Fruit fly (Drosophila melanogaster) whole organism, embryonic: ENCODE measurements around the gene CG14424.

Experiments
- ATbp ChIP-seq: fragments of 200-800 bp; sonication (Bioruptor generic); optimal IDR thresholded peaks from 2 replicates; lab custom pipeline; 2017; ENCODE audit warnings: missing biosample characterization, mild to moderate bottlenecking, missing genetic modification characterization, missing genetic modification reagents
- CG11504 ChIP-seq: fragments of 200-800 bp; sonication (Bioruptor generic); optimal IDR thresholded peaks from 3 replicates; lab custom pipeline; 2019; ENCODE audit warnings: missing biosample characterization, mild to moderate bottlenecking, missing genetic modification characterization, moderate library complexity
- CG12942 ChIP-seq: fragments of 200-800 bp; sonication (Bioruptor generic); optimal IDR thresholded peaks from 3 replicates; lab custom pipeline; 2016; ENCODE audit warnings: missing biosample characterization, missing genetic modification characterization
- CG13424 ChIP-seq: fragments of 200-800 bp; sonication (Bioruptor generic); optimal IDR thresholded peaks from 2 replicates; lab custom pipeline; 2019; ENCODE audit warnings: missing biosample characterization, mild to moderate bottlenecking, missing genetic modification characterization, moderate library complexity
- CG15269 ChIP-seq: fragments of 200-800 bp; sonication (Bioruptor generic); optimal IDR thresholded peaks from 2 replicates; lab custom pipeline; 2018; ENCODE audit warnings: missing biosample characterization, mild to moderate bottlenecking, missing genetic modification characterization, moderate library complexity
- CG17328 ChIP-seq: fragments of 200-800 bp; sonication (Bioruptor generic); IDR thresholded peaks from 2 replicates; pipeline ENCODE4 v1.3.6; 2022; ENCODE audit warnings: missing biosample characterization, missing genetic modification characterization
- CG17568 ChIP-seq: fragments of 200-800 bp; sonication (Bioruptor generic); optimal IDR thresholded peaks from 2 replicates; lab custom pipeline; 2018; ENCODE audit warnings: missing biosample characterization, mild to moderate bottlenecking, missing genetic modification characterization, moderate library complexity
- CG17802 ChIP-seq: fragments of 200-800 bp; sonication (Bioruptor generic); optimal IDR thresholded peaks from 2 replicates; lab custom pipeline; 2018; ENCODE audit warnings: missing biosample characterization, mild to moderate bottlenecking, missing genetic modification characterization, moderate library complexity
- CG18476 ChIP-seq: fragments of 200-800 bp; sonication (Bioruptor generic); optimal IDR thresholded peaks from 2 replicates; lab custom pipeline; 2016; ENCODE audit warnings: missing biosample characterization, mild to moderate bottlenecking, missing genetic modification characterization
- CG18599 ChIP-seq: fragments of 200-800 bp; sonication (Bioruptor generic); optimal IDR thresholded peaks from 3 replicates; lab custom pipeline; 2017; ENCODE audit warnings: missing biosample characterization, missing genetic modification characterization, mild to moderate bottlenecking, moderate library complexity, missing genetic modification reagents
- CG2120 ChIP-seq: fragments of 200-800 bp; sonication (Bioruptor generic); optimal IDR thresholded peaks from 3 replicates; lab custom pipeline; 2016; ENCODE audit warnings: missing biosample characterization, missing genetic modification characterization
- CG2678 ChIP-seq: fragments of 200-800 bp; sonication (Bioruptor generic); optimal IDR thresholded peaks from 3 replicates; lab custom pipeline; 2019; ENCODE audit warnings: missing biosample characterization, mild to moderate bottlenecking, missing genetic modification characterization, moderate library complexity
- CG2712 ChIP-seq: fragments of 200-800 bp; optimal IDR thresholded peaks from 3 replicates; lab custom pipeline; 2019; ENCODE audit warnings: missing biosample characterization, mild to moderate bottlenecking, missing genetic modification characterization, moderate library complexity
- CG32772 ChIP-seq: fragments of 200-800 bp; sonication (Bioruptor generic); IDR thresholded peaks from 2 replicates; pipeline ENCODE4 v1.3.6; 2022; ENCODE audit warnings: missing biosample characterization, missing genetic modification characterization
- CG6689 ChIP-seq: fragments of 200-800 bp; sonication (Bioruptor generic); IDR thresholded peaks from 2 replicates; pipeline ENCODE4 v1.3.6; 2022; ENCODE audit warnings: missing biosample characterization, missing genetic modification characterization
- CG7839 ChIP-seq: fragments of 200-800 bp; sonication (Bioruptor generic); optimal IDR thresholded peaks from 3 replicates; lab custom pipeline; 2018; ENCODE audit warnings: missing biosample characterization, mild to moderate bottlenecking, missing genetic modification characterization, moderate library complexity
- CG7987 ChIP-seq: fragments of 200-800 bp; sonication (Bioruptor generic); optimal IDR thresholded peaks from 2 replicates; lab custom pipeline; 2018; ENCODE audit warnings: missing biosample characterization, mild to moderate bottlenecking, missing genetic modification characterization, moderate library complexity
- CG9437 ChIP-seq: fragments of 200-800 bp; sonication (Bioruptor generic); optimal IDR thresholded peaks from 2 replicates; lab custom pipeline; 2018; ENCODE audit warnings: missing biosample characterization, mild to moderate bottlenecking, missing genetic modification characterization
- D19B ChIP-seq: fragments of 200-800 bp; sonication (Bioruptor generic); optimal IDR thresholded peaks from 2 replicates; lab custom pipeline; 2017; ENCODE audit warnings: missing biosample characterization, mild to moderate bottlenecking, missing genetic modification characterization
- Fer1 ChIP-seq: fragments of 200-800 bp; sonication (Bioruptor generic); optimal IDR thresholded peaks from 2 replicates; lab custom pipeline; 2017; ENCODE audit warnings: missing biosample characterization, mild to moderate bottlenecking, missing genetic modification characterization
- Hand ChIP-seq: fragments of 200-800 bp; sonication (Bioruptor generic); optimal IDR thresholded peaks from 2 replicates; lab custom pipeline; 2017; ENCODE audit warnings: mild to moderate bottlenecking, missing biosample characterization, missing genetic modification reagents, missing genetic modification characterization
- Hmr ChIP-seq: fragments of 200-800 bp; sonication (Bioruptor generic); optimal IDR thresholded peaks from 3 replicates; lab custom pipeline; 2017; ENCODE audit warnings: mild to moderate bottlenecking, missing biosample characterization, missing genetic modification reagents, missing genetic modification characterization
- Hsf ChIP-seq: fragments of 200-800 bp; sonication (Bioruptor generic); optimal IDR thresholded peaks from 3 replicates; lab custom pipeline; 2016; ENCODE audit warnings: missing biosample characterization, missing genetic modification characterization
- Med ChIP-seq: fragments of 200-800 bp; sonication (Bioruptor generic); peaks from one replicate; lab custom pipeline; 2016; ENCODE audit warnings: missing biosample characterization, missing genetic modification characterization, mild to moderate bottlenecking, inconsistent platforms, moderate library complexity
- Meics ChIP-seq: fragments of 200-800 bp; sonication (Bioruptor generic); optimal IDR thresholded peaks from 2 replicates; lab custom pipeline; 2017; ENCODE audit warnings: missing biosample characterization, mild to moderate bottlenecking, missing genetic modification characterization
- Oaz ChIP-seq: fragments of 200-800 bp; sonication (Bioruptor generic); IDR thresholded peaks from 2 replicates; pipeline ENCODE4 v1.3.6; 2022; ENCODE audit warnings: missing biosample characterization, missing genetic modification characterization
- Oli ChIP-seq: fragments of 200-800 bp; sonication (Bioruptor generic); optimal IDR thresholded peaks from 2 replicates; lab custom pipeline; 2018; ENCODE audit warnings: missing biosample characterization, mild to moderate bottlenecking, missing genetic modification characterization, moderate library complexity
- Ptx1 ChIP-seq: fragments of 200-800 bp; sonication (Bioruptor generic); IDR thresholded peaks from 2 replicates; pipeline ENCODE4 v1.3.6; 2022; ENCODE audit warnings: missing biosample characterization, missing genetic modification characterization
- Rfx ChIP-seq: fragments of 200-800 bp; sonication (Bioruptor generic); IDR thresholded peaks from 2 replicates; pipeline ENCODE4 v1.3.6; 2022; ENCODE audit warnings: missing biosample characterization, missing genetic modification characterization
- Sox102F ChIP-seq: fragments of 200-800 bp; sonication (Bioruptor generic); optimal IDR thresholded peaks from 2 replicates; lab custom pipeline; 2018; ENCODE audit warnings: missing biosample characterization, mild to moderate bottlenecking, missing genetic modification characterization, moderate library complexity
- bsh ChIP-seq, 2 experiments: fragments of 200-800 bp; sonication (Bioruptor generic); optimal IDR thresholded peaks; 2 replicates each; lab custom pipeline; 2017 to 2018; ENCODE audit warnings: mild to moderate bottlenecking in 2 of 2, missing biosample characterization in 2 of 2, missing genetic modification characterization in 2 of 2, moderate library complexity in 1 of 2
- caup ChIP-seq: fragments of 200-800 bp; sonication (Bioruptor generic); optimal IDR thresholded peaks from 3 replicates; lab custom pipeline; 2017; ENCODE audit warnings: missing biosample characterization, mild to moderate bottlenecking, missing genetic modification characterization, moderate library complexity; ENCODE audit not compliant: severe bottlenecking
- ci ChIP-seq: fragments of 200-800 bp; sonication (Bioruptor generic); IDR thresholded peaks from 3 replicates; pipeline ENCODE4 v1.3.6; 2022; ENCODE audit warnings: missing biosample characterization, missing genetic modification characterization
- ewg ChIP-seq: fragments of 200-800 bp; sonication (Bioruptor generic); optimal IDR thresholded peaks from 3 replicates; lab custom pipeline; 2017; ENCODE audit warnings: mild to moderate bottlenecking, missing biosample characterization, missing genetic modification reagents, missing genetic modification characterization
- fd96Cb ChIP-seq: fragments of 200-800 bp; sonication (Bioruptor generic); optimal IDR thresholded peaks from 2 replicates; lab custom pipeline; 2018; ENCODE audit warnings: missing biosample characterization, mild to moderate bottlenecking, missing genetic modification characterization, moderate library complexity
- gcm ChIP-seq: fragments of 200-800 bp; sonication (Bioruptor generic); optimal IDR thresholded peaks from 2 replicates; lab custom pipeline; 2019; ENCODE audit warnings: missing biosample characterization, mild to moderate bottlenecking, missing genetic modification characterization, moderate library complexity
- gem ChIP-seq: fragments of 200-800 bp; sonication (Bioruptor generic); optimal IDR thresholded peaks from 2 replicates; lab custom pipeline; 2019; ENCODE audit warnings: missing biosample characterization, mild to moderate bottlenecking, missing genetic modification characterization, moderate library complexity
- grau ChIP-seq: fragments of 200-800 bp; optimal IDR thresholded peaks from 3 replicates; lab custom pipeline; 2019; ENCODE audit warnings: missing biosample characterization, mild to moderate bottlenecking, missing genetic modification characterization, moderate library complexity
- insv ChIP-seq, 2 experiments: fragments of 200-800 bp; sonication (Bioruptor generic); optimal IDR thresholded peaks; 3 replicates each; lab custom pipeline; 2016 to 2018; ENCODE audit warnings: missing biosample characterization in 2 of 2, missing genetic modification characterization in 2 of 2
- lab ChIP-seq: fragments of 200-800 bp; sonication (Bioruptor generic); optimal IDR thresholded peaks from 3 replicates; lab custom pipeline; 2017; ENCODE audit warnings: missing biosample characterization, missing genetic modification characterization, mild to moderate bottlenecking, moderate library complexity, missing genetic modification reagents
- lilli ChIP-seq: fragments of 200-800 bp; sonication (Bioruptor generic); optimal IDR thresholded peaks from 3 replicates; lab custom pipeline; 2016; ENCODE audit warnings: missing biosample characterization, missing genetic modification characterization
- mam ChIP-seq: fragments of 200-800 bp; sonication (Bioruptor generic); optimal IDR thresholded peaks from 3 replicates; lab custom pipeline; 2016; ENCODE audit warnings: missing biosample characterization, missing genetic modification characterization
- phol ChIP-seq: fragments of 200-800 bp; sonication (Bioruptor generic); optimal IDR thresholded peaks from 3 replicates; lab custom pipeline; 2018; ENCODE audit warnings: missing biosample characterization, mild to moderate bottlenecking, missing genetic modification characterization, moderate library complexity
- ro ChIP-seq: fragments of 200-800 bp; sonication (Bioruptor generic); IDR thresholded peaks from 2 replicates; pipeline ENCODE4 v1.3.6; 2022; ENCODE audit warnings: missing biosample characterization, missing genetic modification characterization
- sqz ChIP-seq: fragments of 200-800 bp; sonication (Bioruptor generic); optimal IDR thresholded peaks from 3 replicates; lab custom pipeline; 2018; ENCODE audit warnings: missing biosample characterization, mild to moderate bottlenecking, missing genetic modification characterization
- tap ChIP-seq: fragments of 200-800 bp; optimal IDR thresholded peaks from 3 replicates; lab custom pipeline; 2019; ENCODE audit warnings: missing biosample characterization, mild to moderate bottlenecking, missing genetic modification characterization, moderate library complexity
- unpg ChIP-seq: fragments of 200-800 bp; sonication (Bioruptor generic); optimal IDR thresholded peaks from 3 replicates; lab custom pipeline; 2018; ENCODE audit warnings: missing biosample characterization, mild to moderate bottlenecking, missing genetic modification characterization, moderate library complexity
- vvl ChIP-seq: fragments of 200-800 bp; sonication (Bioruptor generic); IDR thresholded peaks from 2 replicates; pipeline ENCODE4 v1.3.6; 2022; ENCODE audit warnings: missing biosample characterization, missing genetic modification characterization
- z ChIP-seq: fragments of 200-800 bp; sonication (Bioruptor generic); IDR thresholded peaks from 3 replicates; pipeline ENCODE4 v1.3.6; 2022; ENCODE audit warnings: missing biosample characterization, missing genetic modification characterization

Gene CG14424

dm6 chrX:2912581-2912980 lies 14.5 kb downstream of the CG14424 start (continued):
- peak; percentile 10 for TF ChIP-seq CG13424
- peak; percentile 36 for TF ChIP-seq Oli (tag; lab: Kevin White, UChicago)
- peak; percentile 36 for TF ChIP-seq unpg (GFP tag; lab: Kevin White, UChicago)
- peak; percentile 45 for TF ChIP-seq CG18599 (GFP tag; lab: Kevin White, UChicago)
- TF ChIP-seq grau (tag; lab: Kevin White, UChicago) = peak; percentile 21
- peak; percentile 4 for TF ChIP-seq ewg
- no peak for TF ChIP-seq CG17802
- TF ChIP-seq mam (GFP tag; lab: Kevin White, UChicago) = no peak
- TF ChIP-seq vvl = 0 out of 2 replicates have a peak, but pooled peaks have one; percentile 34
- TF ChIP-seq Hsf = no peak
- TF ChIP-seq lilli = peak; percentile 5
- 0 out of 2 replicates have a peak, but pooled peaks have one; percentile 19 for TF ChIP-seq CG6689 (GFP tag; lab: Robert Waterston, UW)
- TF ChIP-seq CG18476 = peak; percentile 4
- peak; percentile 12 for TF ChIP-seq Fer1 (GFP tag; lab: Kevin White, UChicago)
- peak; percentile 37 for TF ChIP-seq CG7839
- peak in 1 of 2 experiments; percentile 21 for TF ChIP-seq bsh (GFP tag; optimal IDR thresholded peaks at IDR 0.05; lab: Kevin White, UChicago)
- no peak for TF ChIP-seq CG12942 (GFP tag; lab: Kevin White, UChicago)
- TF ChIP-seq Hand (GFP tag; lab: Kevin White, UChicago) = peak; percentile 25
- TF ChIP-seq CG17568 (GFP tag; lab: Kevin White, UChicago) = no peak
- TF ChIP-seq sqz (GFP tag; lab: Kevin White, UChicago) = no peak
- TF ChIP-seq ro (GFP tag; lab: Robert Waterston, UW) = no peak
- TF ChIP-seq lab (GFP tag; lab: Kevin White, UChicago) = peak; percentile 48
- peak; percentile 26 for TF ChIP-seq ATbp (GFP tag; lab: Kevin White, UChicago)
- TF ChIP-seq CG11504 (tag; lab: Kevin White, UChicago) = peak; percentile 46
- TF ChIP-seq caup (GFP tag; lab: Kevin White, UChicago) = peak; percentile 20
- peak; percentile 29 for TF ChIP-seq Med
- TF ChIP-seq gcm (GFP tag; lab: Kevin White, UChicago) = no peak
- 0 out of 2 replicates have a peak, but pooled peaks have one; percentile 6 for TF ChIP-seq Oaz
- no peak for TF ChIP-seq CG32772 (GFP tag; lab: Robert Waterston, UW)
- no peak for TF ChIP-seq D19B (GFP tag; lab: Kevin White, UChicago)
- TF ChIP-seq CG7987 (GFP tag; lab: Kevin White, UChicago) = no peak
- TF ChIP-seq CG2712 (tag; lab: Kevin White, UChicago) = peak; percentile 13
- TF ChIP-seq Hmr (GFP tag; lab: Kevin White, UChicago) = peak; percentile 34
- 0 out of 2 replicates have a peak, but pooled peaks have one; percentile 14 for TF ChIP-seq CG17328 (GFP tag; lab: Robert Waterston, UW)
- peak; percentile 24 for TF ChIP-seq CG2678 (tag; lab: Kevin White, UChicago)
- 0 out of 2 replicates have a peak, but pooled peaks have one; percentile 10 for TF ChIP-seq Rfx
- TF ChIP-seq Meics = no peak
- peak; percentile 29 for TF ChIP-seq Sox102F
- peak; percentile 15 for TF ChIP-seq CG15269 (tag; lab: Kevin White, UChicago)
- 0 out of 2 replicates have a peak, but pooled peaks have one; percentile 22 for TF ChIP-seq Ptx1 (GFP tag; lab: Robert Waterston, UW)
- no peak for TF ChIP-seq z
- no peak for TF ChIP-seq CG9437 (GFP tag; lab: Kevin White, UChicago)
- peak; percentile 20 for TF ChIP-seq CG2120 (GFP tag; lab: Kevin White, UChicago)
- TF ChIP-seq gem (tag; lab: Kevin White, UChicago) = peak; percentile 53
- 0 out of 3 replicates have a peak, but pooled peaks have one; percentile 41 for TF ChIP-seq ci
- no peak for TF ChIP-seq insv (GFP tag; optimal IDR thresholded peaks at IDR 0.05; lab: Kevin White, UChicago)
- peak; percentile 20 for TF ChIP-seq phol (tag; lab: Kevin White, UChicago)
- TF ChIP-seq tap = no peak
- peak; percentile 8 for TF ChIP-seq fd96Cb (tag; lab: Kevin White, UChicago)
